Fruit fly (Drosophila melanogaster) whole organism, embryonic: ENCODE data around the gene Pcyt1.
A peak's percentile ranks its signal among the peaks of the same experiment; 100 is the strongest.

Experiments
- Blimp-1 ChIP-seq: fragments of 200-800 bp; sonication (Bioruptor generic); optimal IDR thresholded peaks from 3 replicates; lab custom pipeline; 2018; ENCODE audit warnings: missing biosample characterization, missing genetic modification characterization, mild to moderate bottlenecking, moderate library complexity, missing genetic modification reagents
- C15 ChIP-seq: fragments of 200-800 bp; sonication (Bioruptor generic); IDR thresholded peaks from 3 replicates; pipeline ENCODE4 v1.3.6; 2022; ENCODE audit warnings: missing biosample characterization, missing genetic modification characterization
- CG10959 ChIP-seq: fragments of 200-800 bp; sonication (Bioruptor generic); IDR thresholded peaks from 2 replicates; pipeline ENCODE4 v1.3.6; 2022; ENCODE audit warnings: missing biosample characterization, missing genetic modification characterization
- CG1647 ChIP-seq: fragments of 200-800 bp; sonication (Bioruptor generic); optimal IDR thresholded peaks from 3 replicates; lab custom pipeline; 2016; ENCODE audit warnings: missing biosample characterization, missing genetic modification characterization
- CG16779 ChIP-seq: fragments of 200-800 bp; sonication (Bioruptor generic); IDR thresholded peaks from 2 replicates; pipeline ENCODE4 v1.3.6; 2022; ENCODE audit warnings: missing biosample characterization, missing genetic modification characterization
- CG17186 ChIP-seq: fragments of 200-800 bp; sonication (Bioruptor generic); optimal IDR thresholded peaks from 3 replicates; lab custom pipeline; 2017; ENCODE audit warnings: missing biosample characterization, missing genetic modification reagents, missing genetic modification characterization
- CG17328 ChIP-seq: fragments of 200-800 bp; sonication (Bioruptor generic); IDR thresholded peaks from 2 replicates; pipeline ENCODE4 v1.3.6; 2022; ENCODE audit warnings: missing biosample characterization, missing genetic modification characterization
- CG2678 ChIP-seq: fragments of 200-800 bp; sonication (Bioruptor generic); optimal IDR thresholded peaks from 3 replicates; lab custom pipeline; 2019; ENCODE audit warnings: missing biosample characterization, mild to moderate bottlenecking, missing genetic modification characterization, moderate library complexity
- CG30431 ChIP-seq: fragments of 200-800 bp; sonication (Bioruptor generic); optimal IDR thresholded peaks from 2 replicates; lab custom pipeline; 2017; ENCODE audit warnings: missing biosample characterization, missing genetic modification characterization
- CG31365 ChIP-seq: fragments of 200-800 bp; sonication (Bioruptor generic); optimal IDR thresholded peaks from 2 replicates; lab custom pipeline; 2018; ENCODE audit warnings: missing biosample characterization, mild to moderate bottlenecking, missing genetic modification characterization
- CG32772 ChIP-seq: fragments of 200-800 bp; sonication (Bioruptor generic); IDR thresholded peaks from 2 replicates; pipeline ENCODE4 v1.3.6; 2022; ENCODE audit warnings: missing biosample characterization, missing genetic modification characterization
- CG33213 ChIP-seq: fragments of 200-800 bp; sonication (Bioruptor generic); optimal IDR thresholded peaks from 3 replicates; lab custom pipeline; 2016; ENCODE audit warnings: missing biosample characterization, missing genetic modification characterization
- CG4424 ChIP-seq: fragments of 200-800 bp; sonication (Bioruptor generic); optimal IDR thresholded peaks from 3 replicates; lab custom pipeline; 2016; ENCODE audit warnings: missing biosample characterization, missing genetic modification characterization
- CG4854 ChIP-seq: fragments of 200-800 bp; sonication (Bioruptor generic); optimal IDR thresholded peaks from 2 replicates; lab custom pipeline; 2016; ENCODE audit warnings: missing biosample characterization, missing genetic modification characterization, inconsistent platforms
- CG6654 ChIP-seq: fragments of 200-800 bp; sonication (Bioruptor generic); optimal IDR thresholded peaks from 2 replicates; lab custom pipeline; 2017; ENCODE audit warnings: missing biosample characterization, mild to moderate bottlenecking, missing genetic modification characterization
- CG7271 ChIP-seq: fragments of 200-800 bp; sonication (Bioruptor generic); optimal IDR thresholded peaks from 2 replicates; lab custom pipeline; 2018; ENCODE audit warnings: missing biosample characterization, mild to moderate bottlenecking, missing genetic modification characterization, moderate library complexity
- CG7372 ChIP-seq: fragments of 200-800 bp; sonication (Bioruptor generic); IDR thresholded peaks from 2 replicates; pipeline ENCODE4 v1.3.6; 2022; ENCODE audit warnings: missing biosample characterization, missing genetic modification characterization
- CG7839 ChIP-seq: fragments of 200-800 bp; sonication (Bioruptor generic); optimal IDR thresholded peaks from 3 replicates; lab custom pipeline; 2018; ENCODE audit warnings: missing biosample characterization, mild to moderate bottlenecking, missing genetic modification characterization, moderate library complexity
- CG8765 ChIP-seq: fragments of 200-800 bp; sonication (Bioruptor generic); IDR thresholded peaks from 2 replicates; pipeline ENCODE4 v1.3.6; 2022; ENCODE audit warnings: missing biosample characterization, missing genetic modification characterization
- CHES-1-like ChIP-seq: fragments of 200-800 bp; sonication (Bioruptor generic); optimal IDR thresholded peaks from 2 replicates; lab custom pipeline; 2016; ENCODE audit warnings: missing biosample characterization, missing genetic modification characterization
- D ChIP-seq, 2 experiments: fragments of 200-800 bp in 1 of 2; fragments of >200 bp in 1 of 2; sonication (Bioruptor generic) in 1 of 2; optimal IDR thresholded peaks; 2 replicates in 1 of 2; 3 replicates in 1 of 2; lab custom pipeline; 2017; ENCODE audit warnings: mild to moderate bottlenecking in 1 of 2, missing biosample characterization in 1 of 2, missing genetic modification characterization in 1 of 2, missing genetic modification reagents in 1 of 2
- D19B ChIP-seq: fragments of 200-800 bp; sonication (Bioruptor generic); optimal IDR thresholded peaks from 2 replicates; lab custom pipeline; 2017; ENCODE audit warnings: missing biosample characterization, mild to moderate bottlenecking, missing genetic modification characterization
- Dad ChIP-seq: fragments of 200-800 bp; sonication (Bioruptor generic); optimal IDR thresholded peaks from 3 replicates; lab custom pipeline; 2016; ENCODE audit warnings: missing biosample characterization, missing genetic modification characterization
- HLH3B ChIP-seq: fragments of 200-800 bp; sonication (Bioruptor generic); IDR thresholded peaks from 2 replicates; pipeline ENCODE4 v1.3.6; 2022; ENCODE audit warnings: missing biosample characterization, missing genetic modification characterization
- Hr3 ChIP-seq: fragments of 200-800 bp; sonication (Bioruptor generic); optimal IDR thresholded peaks from 3 replicates; lab custom pipeline; 2016; ENCODE audit warnings: missing biosample characterization, missing genetic modification characterization
- Pdp1 ChIP-seq, 2 experiments: fragments of 200-800 bp; sonication (Bioruptor generic); optimal IDR thresholded peaks; 3 replicates each; lab custom pipeline; 2016; ENCODE audit warnings: missing biosample characterization in 2 of 2, missing genetic modification characterization in 2 of 2, mild to moderate bottlenecking in 1 of 2, moderate library complexity in 1 of 2
- Scr ChIP-seq: fragments of 200-800 bp; sonication (Bioruptor generic); IDR thresholded peaks from 2 replicates; pipeline ENCODE4 v1.3.6; 2022; ENCODE audit warnings: missing biosample characterization, missing genetic modification characterization; ENCODE audit not compliant: partially characterized antibody
- Ssrp ChIP-seq: fragments of 200-800 bp; sonication (Bioruptor generic); optimal IDR thresholded peaks from 2 replicates; lab custom pipeline; 2018; ENCODE audit warnings: missing biosample characterization, mild to moderate bottlenecking, missing genetic modification characterization, moderate library complexity
- TFAM ChIP-seq: fragments of 200-800 bp; sonication (Bioruptor generic); optimal IDR thresholded peaks from 2 replicates; lab custom pipeline; 2017; ENCODE audit warnings: missing biosample characterization, missing genetic modification characterization, inconsistent platforms
- Tbp ChIP-seq: fragments of >200 bp; optimal IDR thresholded peaks from 2 replicates; lab custom pipeline; 2018; ENCODE audit warnings: missing biosample characterization, missing genetic modification characterization
- Trl ChIP-seq, 3 experiments: fragments of >200 bp in 2 of 3; fragments of 200-800 bp in 1 of 3; sonication (Bioruptor generic) in 1 of 3; optimal IDR thresholded peaks; 2 replicates in 1 of 3; 3 replicates in 2 of 3; lab custom pipeline; 2016 to 2017; ENCODE audit warnings: missing biosample characterization in 1 of 3, missing genetic modification characterization in 1 of 3
- Xrp1 ChIP-seq: fragments of 200-800 bp; sonication (Bioruptor generic); IDR thresholded peaks from 2 replicates; pipeline ENCODE4 v1.3.6; 2022; ENCODE audit warnings: missing biosample characterization, missing genetic modification characterization
- btn ChIP-seq: fragments of 200-800 bp; sonication (Bioruptor generic); optimal IDR thresholded peaks from 2 replicates; lab custom pipeline; 2016; ENCODE audit warnings: missing biosample characterization, missing genetic modification characterization
- dmrt99B ChIP-seq: fragments of 200-800 bp; sonication (Bioruptor generic); optimal IDR thresholded peaks from 2 replicates; lab custom pipeline; 2018; ENCODE audit warnings: missing biosample characterization, mild to moderate bottlenecking, missing genetic modification characterization, moderate library complexity
- emc ChIP-seq: fragments of 200-800 bp; sonication (Bioruptor generic); optimal IDR thresholded peaks from 2 replicates; lab custom pipeline; 2016; ENCODE audit warnings: missing biosample characterization, missing genetic modification characterization
- en ChIP-seq: fragments of 200-800 bp; sonication (Bioruptor generic); optimal IDR thresholded peaks from 2 replicates; lab custom pipeline; 2016; ENCODE audit warnings: missing biosample characterization, missing genetic modification characterization
- fd96Cb ChIP-seq: fragments of 200-800 bp; sonication (Bioruptor generic); optimal IDR thresholded peaks from 2 replicates; lab custom pipeline; 2018; ENCODE audit warnings: missing biosample characterization, mild to moderate bottlenecking, missing genetic modification characterization, moderate library complexity
- gcm ChIP-seq: fragments of 200-800 bp; sonication (Bioruptor generic); optimal IDR thresholded peaks from 2 replicates; lab custom pipeline; 2019; ENCODE audit warnings: missing biosample characterization, mild to moderate bottlenecking, missing genetic modification characterization, moderate library complexity
- hbn ChIP-seq: fragments of 200-800 bp; sonication (Bioruptor generic); IDR thresholded peaks from 2 replicates; pipeline ENCODE4 v1.3.6; 2022; ENCODE audit warnings: missing biosample characterization, missing genetic modification characterization; ENCODE audit not compliant: partially characterized antibody
- lmd ChIP-seq: fragments of 200-800 bp; sonication (Bioruptor generic); IDR thresholded peaks from 2 replicates; pipeline ENCODE4 v1.3.6; 2022; ENCODE audit warnings: missing biosample characterization, missing genetic modification characterization
- nom ChIP-seq: fragments of 200-800 bp; sonication (Bioruptor generic); optimal IDR thresholded peaks from 2 replicates; lab custom pipeline; 2017; ENCODE audit warnings: missing biosample characterization, missing genetic modification characterization, mild to moderate bottlenecking, moderate library complexity, missing genetic modification reagents
- prd ChIP-seq, 3 experiments: fragments of >200 bp in 2 of 3; fragments of 200-800 bp in 1 of 3; sonication (Bioruptor generic) in 1 of 3; optimal IDR thresholded peaks in 2 of 3; IDR thresholded peaks in 1 of 3; 2 replicates in 2 of 3; 3 replicates in 1 of 3; pipeline versions ENCODE4 v1.3.6 to Lab custom; 2017 to 2022; ENCODE audit warnings: missing biosample characterization in 1 of 3, missing genetic modification characterization in 1 of 3
- pros ChIP-seq: fragments of 200-800 bp; sonication (Bioruptor generic); optimal IDR thresholded peaks from 3 replicates; lab custom pipeline; 2019; ENCODE audit warnings: missing biosample characterization, mild to moderate bottlenecking, missing genetic modification characterization, moderate library complexity
- sr ChIP-seq: fragments of 200-800 bp; sonication (Bioruptor generic); IDR thresholded peaks from 3 replicates; pipeline ENCODE4 v1.3.6; 2022; ENCODE audit warnings: missing biosample characterization, missing genetic modification characterization
- tgo ChIP-seq: fragments of 200-800 bp; sonication (Bioruptor generic); IDR thresholded peaks from 3 replicates; pipeline ENCODE4 v1.3.6; 2022; ENCODE audit warnings: missing biosample characterization, missing genetic modification characterization
- tup ChIP-seq: fragments of 200-800 bp; sonication (Bioruptor generic); optimal IDR thresholded peaks from 2 replicates; lab custom pipeline; 2016; ENCODE audit warnings: missing biosample characterization, mild to moderate bottlenecking, missing genetic modification characterization, moderate library complexity
- unpg ChIP-seq: fragments of 200-800 bp; sonication (Bioruptor generic); optimal IDR thresholded peaks from 3 replicates; lab custom pipeline; 2018; ENCODE audit warnings: missing biosample characterization, mild to moderate bottlenecking, missing genetic modification characterization, moderate library complexity

Pcyt1 gene

DNA sequence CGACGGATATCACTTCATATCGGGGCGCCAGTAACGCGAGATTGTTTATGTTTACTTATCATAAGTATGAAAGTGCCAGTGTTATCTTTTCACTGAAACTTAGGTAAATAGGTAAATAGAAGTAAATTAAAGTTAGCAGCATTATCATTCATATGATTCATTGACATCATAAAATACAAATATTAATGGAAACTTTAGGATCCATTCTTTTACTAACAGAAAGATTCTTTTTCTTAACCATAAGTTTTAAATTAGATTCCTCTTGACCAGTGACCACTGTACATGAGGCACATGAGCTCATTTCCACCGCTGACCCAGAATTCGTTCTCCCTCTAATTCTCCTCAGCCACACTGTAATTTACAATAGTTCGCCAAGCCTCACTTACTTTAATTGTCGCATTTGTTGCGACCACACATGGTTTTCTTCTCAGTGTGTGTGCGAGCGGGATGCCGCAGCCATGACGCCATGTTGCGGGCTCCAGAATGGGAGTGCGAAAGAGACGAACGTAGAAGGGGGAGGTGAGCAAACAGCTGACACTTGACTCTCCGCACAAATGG is 32.6 kb downstream of the Pcyt1 start (continued):
- TF ChIP-seq Trl (optimal IDR thresholded peaks at IDR 0.05; lab: Kevin White, UChicago), result no peak
- no peak for TF ChIP-seq Trl (GFP tag; optimal IDR thresholded peaks at IDR 0.05; lab: Kevin White, UChicago)
- no peak for TF ChIP-seq CG10959 (GFP tag; lab: Robert Waterston, UW)
- no peak for TF ChIP-seq tup (GFP tag; lab: Kevin White, UChicago)
- TF ChIP-seq CG7271 (tag; lab: Kevin White, UChicago), result no peak
- TF ChIP-seq en (GFP tag; lab: Kevin White, UChicago), result no peak
- no peak for TF ChIP-seq CG17328 (GFP tag; lab: Robert Waterston, UW)
- peak; percentile 14 for TF ChIP-seq D19B (GFP tag; lab: Kevin White, UChicago)
- peak; percentile 48 for TF ChIP-seq unpg (GFP tag; lab: Kevin White, UChicago)
- no peak for TF ChIP-seq CG6654
- 0 out of 3 replicates have a peak, but pooled peaks have one; percentile 27 for TF ChIP-seq sr (GFP tag; lab: Robert Waterston, UW)
- TF ChIP-seq CG4854 (GFP tag; lab: Kevin White, UChicago), result peak; percentile 15
- TF ChIP-seq CG16779 (GFP tag; lab: Robert Waterston, UW), result no peak
- TF ChIP-seq tgo, result peak; percentile 41; the same call in 1 of the 3 replicates
- no peak for TF ChIP-seq D (optimal IDR thresholded peaks at IDR 0.05; lab: Kevin White, UChicago)
- TF ChIP-seq D (GFP tag; optimal IDR thresholded peaks at IDR 0.05; lab: Kevin White, UChicago), result peak; percentile 9
- no peak for TF ChIP-seq CG17186 (GFP tag; lab: Kevin White, UChicago)
- TF ChIP-seq CHES-1-like (GFP tag; lab: Kevin White, UChicago), result no peak
- peak; percentile 32; the same call in 1 of the 2 replicates for TF ChIP-seq Xrp1 (GFP tag; lab: Robert Waterston, UW)
- no peak for TF ChIP-seq Tbp (GFP tag; lab: Kevin White, UChicago)
- no peak for TF ChIP-seq emc (GFP tag; lab: Kevin White, UChicago)
- peak; percentile 41 for TF ChIP-seq fd96Cb (tag; lab: Kevin White, UChicago)
- TF ChIP-seq dmrt99B, result peak; percentile 59
- TF ChIP-seq CG2678 (tag; lab: Kevin White, UChicago), result peak; percentile 68
- TF ChIP-seq lmd (GFP tag; lab: Robert Waterston, UW), result peak; percentile 50
- TF ChIP-seq CG32772 (GFP tag; lab: Robert Waterston, UW), result 0 out of 2 replicates have a peak, but pooled peaks have one; percentile 5
- peak; percentile 12 for TF ChIP-seq Hr3 (GFP tag; lab: Kevin White, UChicago)
- no peak for TF ChIP-seq CG8765
- no peak for TF ChIP-seq Dad (GFP tag; lab: Kevin White, UChicago)
- TF ChIP-seq CG4424, result peak; percentile 61
- no peak for TF ChIP-seq gcm (GFP tag; lab: Kevin White, UChicago)

dm6 chr3L:1579169-1579853 is 33.4 kb downstream of the Pcyt1 start:
- TF ChIP-seq nom (GFP tag; lab: Kevin White, UChicago) (no peak), CG31365 (tag; lab: Kevin White, UChicago) (peak; percentile 62), CG7372 (GFP tag; lab: Robert Waterston, UW) (no peak), HLH3B (GFP tag; lab: Robert Waterston, UW) (peak; percentile 59), CG33213 (GFP tag; lab: Kevin White, UChicago) (peak; percentile 61), C15 (GFP tag; lab: Robert Waterston, UW) (no peak), Ssrp (tag; lab: Kevin White, UChicago) (peak; percentile 47), Scr (GFP tag; lab: Robert Waterston, UW) (no peak), hbn (GFP tag; lab: Robert Waterston, UW) (no peak), Pdp1 (GFP tag; optimal IDR thresholded peaks at IDR 0.05; lab: Kevin White, UChicago) (peak; percentile 43 to 69), Blimp-1 (GFP tag; lab: Kevin White, UChicago) (peak; percentile 92), TFAM (peak; percentile 58), btn (GFP tag; lab: Kevin White, UChicago) (peak; percentile 60), CG30431 (GFP tag; lab: Kevin White, UChicago) (peak; percentile 59), prd (optimal IDR thresholded peaks at IDR 0.05; lab: Kevin White, UChicago) (no peak), prd (GFP tag; IDR thresholded peaks at IDR 0.05; lab: Robert Waterston, UW) (peak; percentile 50; the same call in 1 of the 3 replicates), CG1647 (GFP tag; lab: Kevin White, UChicago) (no peak), CG7839 (tag; lab: Kevin White, UChicago) (peak; percentile 76), pros (GFP tag; lab: Kevin White, UChicago) (peak; percentile 48)
